Fruit fly (Drosophila melanogaster) whole organism, embryonic: ENCODE measurements around the gene CG11999.
A peak's percentile ranks its signal among the peaks of the same experiment; 100 is the strongest.

ENCODE experiments used
- Adf1 ChIP-seq: fragments of 200-800 bp; sonication (Bioruptor generic); IDR thresholded peaks from 2 replicates; pipeline ENCODE4 v1.3.6; 2022; ENCODE audit warnings: missing biosample characterization, missing genetic modification characterization
- Aef1 ChIP-seq: fragments of 200-800 bp; sonication (Bioruptor generic); IDR thresholded peaks from 3 replicates; pipeline ENCODE4 v1.3.6; 2022; ENCODE audit warnings: missing biosample characterization, missing genetic modification characterization
- Asciz ChIP-seq: fragments of 200-800 bp; sonication (Bioruptor generic); optimal IDR thresholded peaks from 2 replicates; lab custom pipeline; 2017; ENCODE audit warnings: missing biosample characterization, mild to moderate bottlenecking, missing genetic modification characterization, missing genetic modification reagents
- Atf6 ChIP-seq: fragments of 200-800 bp; sonication (Bioruptor generic); IDR thresholded peaks from 2 replicates; pipeline ENCODE4 v1.3.6; 2022; ENCODE audit warnings: missing biosample characterization, missing genetic modification characterization
- CG10274 ChIP-seq: fragments of 200-800 bp; sonication (Bioruptor generic); optimal IDR thresholded peaks from 3 replicates; lab custom pipeline; 2017; ENCODE audit warnings: missing biosample characterization, mild to moderate bottlenecking, missing genetic modification characterization
- CG10431 ChIP-seq: fragments of 200-800 bp; sonication (Bioruptor generic); optimal IDR thresholded peaks from 3 replicates; lab custom pipeline; 2018; ENCODE audit warnings: missing biosample characterization, mild to moderate bottlenecking, missing genetic modification characterization
- CG12659 ChIP-seq: fragments of 200-800 bp; sonication (Bioruptor generic); optimal IDR thresholded peaks from 3 replicates; lab custom pipeline; 2017; ENCODE audit warnings: mild to moderate bottlenecking, missing biosample characterization, missing genetic modification reagents, missing genetic modification characterization
- CG12942 ChIP-seq: fragments of 200-800 bp; sonication (Bioruptor generic); optimal IDR thresholded peaks from 3 replicates; lab custom pipeline; 2016; ENCODE audit warnings: missing biosample characterization, missing genetic modification characterization
- CG15479 ChIP-seq: fragments of 200-800 bp; sonication (Bioruptor generic); optimal IDR thresholded peaks from 3 replicates; lab custom pipeline; 2019; ENCODE audit warnings: missing biosample characterization, mild to moderate bottlenecking, missing genetic modification characterization, moderate library complexity
- CG1602 ChIP-seq: fragments of 200-800 bp; sonication (Bioruptor generic); optimal IDR thresholded peaks from 3 replicates; lab custom pipeline; 2016; ENCODE audit warnings: missing biosample characterization, missing genetic modification characterization
- CG16813 ChIP-seq: fragments of 200-800 bp; sonication (Bioruptor generic); IDR thresholded peaks from 3 replicates; pipeline ENCODE4 v1.3.6; 2022; ENCODE audit warnings: missing biosample characterization, missing genetic modification characterization; ENCODE audit not compliant: partially characterized antibody
- CG17568 ChIP-seq: fragments of 200-800 bp; sonication (Bioruptor generic); optimal IDR thresholded peaks from 2 replicates; lab custom pipeline; 2018; ENCODE audit warnings: missing biosample characterization, mild to moderate bottlenecking, missing genetic modification characterization, moderate library complexity
- CG18262 ChIP-seq: fragments of 200-800 bp; optimal IDR thresholded peaks from 3 replicates; lab custom pipeline; 2019; ENCODE audit warnings: missing biosample characterization, mild to moderate bottlenecking, missing genetic modification characterization, moderate library complexity
- CG18599 ChIP-seq: fragments of 200-800 bp; sonication (Bioruptor generic); optimal IDR thresholded peaks from 3 replicates; lab custom pipeline; 2017; ENCODE audit warnings: missing biosample characterization, missing genetic modification characterization, mild to moderate bottlenecking, moderate library complexity, missing genetic modification reagents
- CG18764 ChIP-seq: fragments of 200-800 bp; sonication (Bioruptor generic); optimal IDR thresholded peaks from 3 replicates; lab custom pipeline; 2016; ENCODE audit warnings: missing biosample characterization, missing genetic modification characterization
- CG6272 ChIP-seq: fragments of 200-800 bp; sonication (Bioruptor generic); IDR thresholded peaks from 2 replicates; pipeline ENCODE4 v1.3.6; 2022; ENCODE audit warnings: missing biosample characterization, missing genetic modification characterization
- CG6765 ChIP-seq: fragments of 200-800 bp; sonication (Bioruptor generic); optimal IDR thresholded peaks from 3 replicates; lab custom pipeline; 2017; ENCODE audit warnings: missing biosample characterization, mild to moderate bottlenecking, missing genetic modification characterization
- CG7357 ChIP-seq: fragments of 200-800 bp; sonication (Bioruptor generic); IDR thresholded peaks from 3 replicates; pipeline ENCODE4 v1.3.6; 2022; ENCODE audit warnings: missing biosample characterization, missing genetic modification characterization
- CG7745 ChIP-seq: fragments of 200-800 bp; sonication (Bioruptor generic); optimal IDR thresholded peaks from 2 replicates; lab custom pipeline; 2018; ENCODE audit warnings: missing biosample characterization, mild to moderate bottlenecking, missing genetic modification characterization, moderate library complexity
- CG7963 ChIP-seq: fragments of 200-800 bp; sonication (Bioruptor generic); IDR thresholded peaks from 3 replicates; pipeline ENCODE4 v1.3.6; 2022; ENCODE audit warnings: missing biosample characterization, missing genetic modification characterization; ENCODE audit not compliant: partially characterized antibody
- CG8359 ChIP-seq: fragments of 200-800 bp; sonication (Bioruptor generic); optimal IDR thresholded peaks from 2 replicates; lab custom pipeline; 2017; ENCODE audit warnings: missing biosample characterization, mild to moderate bottlenecking, missing genetic modification characterization, borderline replicate concordance
- CG8765 ChIP-seq: fragments of 200-800 bp; sonication (Bioruptor generic); IDR thresholded peaks from 2 replicates; pipeline ENCODE4 v1.3.6; 2022; ENCODE audit warnings: missing biosample characterization, missing genetic modification characterization
- CG9876 ChIP-seq: fragments of 200-800 bp; sonication (Bioruptor generic); optimal IDR thresholded peaks from 2 replicates; lab custom pipeline; 2016; ENCODE audit warnings: missing biosample characterization, missing genetic modification characterization
- CTCF ChIP-seq: fragments of 200-800 bp; sonication (Bioruptor generic); optimal IDR thresholded peaks from 2 replicates; lab custom pipeline; 2017; ENCODE audit warnings: missing biosample characterization, mild to moderate bottlenecking, missing genetic modification characterization, moderate library complexity
- Doc3 ChIP-seq: fragments of 200-800 bp; sonication (Bioruptor generic); IDR thresholded peaks from 3 replicates; pipeline ENCODE4 v1.3.6; 2022; ENCODE audit warnings: missing biosample characterization, missing genetic modification characterization; ENCODE audit not compliant: partially characterized antibody
- Dref ChIP-seq: fragments of 200-800 bp; sonication (Bioruptor generic); IDR thresholded peaks from 2 replicates; pipeline ENCODE4 v1.3.6; 2022; ENCODE audit warnings: missing biosample characterization, missing genetic modification characterization
- Ets65A ChIP-seq: fragments of 200-800 bp; sonication (Bioruptor generic); peaks from one replicate; lab custom pipeline; 2016; ENCODE audit warnings: missing biosample characterization, missing genetic modification characterization
- H2.0 ChIP-seq: fragments of 200-800 bp; sonication (Bioruptor generic); IDR thresholded peaks from 2 replicates; pipeline ENCODE4 v1.3.6; 2022; ENCODE audit warnings: missing biosample characterization, missing genetic modification characterization
- Kr ChIP-seq: fragments of 200-800 bp; sonication (Bioruptor generic); optimal IDR thresholded peaks from 2 replicates; lab custom pipeline; 2017; ENCODE audit warnings: missing biosample characterization, mild to moderate bottlenecking, missing genetic modification characterization
- Lhr ChIP-seq: fragments of 200-800 bp; sonication (Bioruptor generic); optimal IDR thresholded peaks from 3 replicates; lab custom pipeline; 2017; ENCODE audit warnings: mild to moderate bottlenecking, missing biosample characterization, missing genetic modification reagents, missing genetic modification characterization
- Meics ChIP-seq: fragments of 200-800 bp; sonication (Bioruptor generic); optimal IDR thresholded peaks from 2 replicates; lab custom pipeline; 2017; ENCODE audit warnings: missing biosample characterization, mild to moderate bottlenecking, missing genetic modification characterization
- Nf-YB ChIP-seq: fragments of 200-800 bp; sonication (Bioruptor generic); optimal IDR thresholded peaks from 3 replicates; lab custom pipeline; 2019; ENCODE audit warnings: missing biosample characterization, mild to moderate bottlenecking, missing genetic modification characterization, moderate library complexity
- NfI ChIP-seq: fragments of 200-800 bp; sonication (Bioruptor generic); optimal IDR thresholded peaks from 3 replicates; lab custom pipeline; 2018; ENCODE audit warnings: missing biosample characterization, mild to moderate bottlenecking, missing genetic modification characterization, moderate library complexity
- Opbp ChIP-seq: fragments of 200-800 bp; sonication (Bioruptor generic); IDR thresholded peaks from 3 replicates; pipeline ENCODE4 v1.3.6; 2022; ENCODE audit warnings: missing biosample characterization, missing genetic modification characterization; ENCODE audit not compliant: partially characterized antibody
- Taf1 ChIP-seq: fragments of 200-800 bp; sonication (Bioruptor generic); IDR thresholded peaks from 2 replicates; pipeline ENCODE4 v1.3.6; 2022; ENCODE audit warnings: missing biosample characterization, missing genetic modification characterization
- Vsx1 ChIP-seq: fragments of 200-800 bp; sonication (Bioruptor generic); optimal IDR thresholded peaks from 2 replicates; lab custom pipeline; 2017; ENCODE audit warnings: missing biosample characterization, mild to moderate bottlenecking, missing genetic modification characterization, missing genetic modification reagents
- aop ChIP-seq: fragments of 200-800 bp; sonication (Bioruptor generic); IDR thresholded peaks from 2 replicates; pipeline ENCODE4 v1.3.6; 2022; ENCODE audit warnings: missing biosample characterization, missing genetic modification characterization
- ara ChIP-seq: fragments of 200-800 bp; sonication (Bioruptor generic); IDR thresholded peaks from 2 replicates; pipeline ENCODE4 v1.3.6; 2022; ENCODE audit warnings: missing biosample characterization, missing genetic modification characterization
- bigmax ChIP-seq: fragments of 200-800 bp; sonication (Bioruptor generic); optimal IDR thresholded peaks from 2 replicates; lab custom pipeline; 2018; ENCODE audit warnings: missing biosample characterization, mild to moderate bottlenecking, missing genetic modification characterization
- croc ChIP-seq: fragments of 200-800 bp; sonication (Bioruptor generic); conservative IDR thresholded peaks from 3 replicates; pipeline ENCODE4 v1.3.6; 2022; ENCODE audit warnings: missing biosample characterization, missing genetic modification characterization
- danr ChIP-seq: fragments of 200-800 bp; sonication (Bioruptor generic); IDR thresholded peaks from 2 replicates; pipeline ENCODE4 v1.3.6; 2022; ENCODE audit warnings: missing biosample characterization, missing genetic modification characterization
- esg ChIP-seq: fragments of 200-800 bp; sonication (Bioruptor generic); conservative IDR thresholded peaks from 2 replicates; pipeline ENCODE4 v1.3.6; 2022; ENCODE audit warnings: missing biosample characterization, missing genetic modification characterization
- fu2 ChIP-seq: fragments of 200-800 bp; sonication (Bioruptor generic); optimal IDR thresholded peaks from 2 replicates; lab custom pipeline; 2016; ENCODE audit warnings: missing biosample characterization, missing genetic modification characterization
- gsb ChIP-seq: fragments of 200-800 bp; sonication (Bioruptor generic); IDR thresholded peaks from 2 replicates; pipeline ENCODE4 v1.3.6; 2022; ENCODE audit warnings: missing biosample characterization, missing genetic modification characterization
- h ChIP-seq: fragments of >200 bp; optimal IDR thresholded peaks from 2 replicates; lab custom pipeline; 2017
- hb ChIP-seq: fragments of 200-800 bp; sonication (Bioruptor generic); IDR thresholded peaks from 3 replicates; pipeline ENCODE4 v1.3.6; 2022; ENCODE audit warnings: missing biosample characterization, missing genetic modification characterization; ENCODE audit not compliant: partially characterized antibody
- nau ChIP-seq: fragments of 200-800 bp; sonication (Bioruptor generic); optimal IDR thresholded peaks from 3 replicates; lab custom pipeline; 2017; ENCODE audit warnings: missing biosample characterization, mild to moderate bottlenecking, missing genetic modification characterization, missing genetic modification reagents
- nmo ChIP-seq: fragments of 200-800 bp; sonication (Bioruptor generic); optimal IDR thresholded peaks from 2 replicates; lab custom pipeline; 2018; ENCODE audit warnings: missing biosample characterization, mild to moderate bottlenecking, missing genetic modification characterization, moderate library complexity
- so ChIP-seq: fragments of 200-800 bp; sonication (Bioruptor generic); IDR thresholded peaks from 3 replicates; pipeline ENCODE4 v1.3.6; 2022; ENCODE audit warnings: missing biosample characterization, missing genetic modification characterization
- tin ChIP-seq: fragments of 200-800 bp; sonication (Bioruptor generic); optimal IDR thresholded peaks from 3 replicates; lab custom pipeline; 2016; ENCODE audit warnings: missing biosample characterization, missing genetic modification characterization
- tna ChIP-seq: fragments of 200-800 bp; sonication (Bioruptor generic); IDR thresholded peaks from 2 replicates; pipeline ENCODE4 v1.3.6; 2022; ENCODE audit warnings: missing biosample characterization, missing genetic modification characterization; ENCODE audit not compliant: partially characterized antibody

The CG11999 gene

DNA sequence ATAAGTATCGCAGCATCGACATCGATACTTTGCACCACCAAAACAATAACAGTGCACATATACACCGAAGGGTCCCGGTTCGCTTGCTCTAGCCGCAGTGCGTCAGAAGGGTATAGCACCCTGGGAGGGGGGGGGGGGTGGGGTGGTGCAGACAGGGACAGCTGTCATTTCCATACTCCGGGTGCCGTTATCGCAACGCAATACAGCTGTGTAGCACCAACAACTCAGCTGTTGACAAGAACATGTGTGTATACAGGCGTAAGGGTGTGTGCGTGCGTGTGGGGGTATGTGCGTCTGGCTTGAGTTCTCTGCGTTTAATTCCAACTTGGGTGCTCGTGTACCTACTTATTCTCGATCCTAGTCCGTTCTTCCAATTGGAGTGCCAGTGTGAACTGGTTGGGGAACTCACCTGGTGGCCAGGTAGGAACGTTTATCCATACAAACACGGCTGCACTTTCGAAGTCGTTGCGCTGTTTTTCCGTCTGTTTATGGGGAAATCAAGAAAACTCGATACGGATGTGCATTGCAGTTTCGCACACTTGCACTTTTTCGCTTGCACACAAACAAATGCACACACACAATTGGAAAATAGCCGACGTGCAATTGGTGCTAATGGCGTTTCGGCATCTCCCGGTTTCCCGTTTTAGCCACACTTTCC lies 13.1 kb upstream of the CG11999 start (continued):
- no peak for TF ChIP-seq Nf-YB (GFP tag; lab: Kevin White, UChicago)
- TF ChIP-seq tin = no peak
- no peak for TF ChIP-seq bigmax (GFP tag; lab: Kevin White, UChicago)
- TF ChIP-seq CG15479 (GFP tag; lab: Kevin White, UChicago) = peak; percentile 60
- no peak for TF ChIP-seq CG12659
- no peak for TF ChIP-seq CG18764 (GFP tag; lab: Kevin White, UChicago)
- peak; percentile 19; the same call in 1 of the 2 replicates for TF ChIP-seq Adf1 (GFP tag; lab: Robert Waterston, UW)
- TF ChIP-seq CG8359 (GFP tag; lab: Kevin White, UChicago) = no peak
- no peak for TF ChIP-seq Asciz (GFP tag; lab: Kevin White, UChicago)
- TF ChIP-seq danr (GFP tag; lab: Robert Waterston, UW) = no peak
- peak; percentile 8 for TF ChIP-seq CG10431
- no peak for TF ChIP-seq Vsx1 (GFP tag; lab: Kevin White, UChicago)
- no peak for TF ChIP-seq Lhr (GFP tag; lab: Kevin White, UChicago)
- no peak for TF ChIP-seq so (GFP tag; lab: Robert Waterston, UW)
- peak; percentile 37 for TF ChIP-seq CG18599 (GFP tag; lab: Kevin White, UChicago)
- no peak for TF ChIP-seq fu2 (GFP tag; lab: Kevin White, UChicago)
- TF ChIP-seq CG7963 (GFP tag; lab: Robert Waterston, UW) = no peak
- peak; percentile 20 for TF ChIP-seq nau
- peak; percentile 5 for TF ChIP-seq CG6765 (GFP tag; lab: Kevin White, UChicago)
- TF ChIP-seq CG9876 (GFP tag; lab: Kevin White, UChicago) = no peak
- TF ChIP-seq esg (GFP tag; lab: Robert Waterston, UW) = no peak
- no peak for TF ChIP-seq croc (GFP tag; lab: Robert Waterston, UW)
- TF ChIP-seq CG12942 (GFP tag; lab: Kevin White, UChicago) = no peak
- peak; percentile 2 for TF ChIP-seq Meics (GFP tag; lab: Kevin White, UChicago)
- TF ChIP-seq gsb (GFP tag; lab: Robert Waterston, UW) = no peak
- no peak for TF ChIP-seq CTCF (GFP tag; lab: Kevin White, UChicago)
- TF ChIP-seq Taf1 = peak; percentile 15; the same call in 1 of the 2 replicates
- TF ChIP-seq H2.0 (GFP tag; lab: Robert Waterston, UW) = no peak
- no peak for TF ChIP-seq hb (GFP tag; lab: Robert Waterston, UW)
- TF ChIP-seq CG7357 = no peak
- no peak for TF ChIP-seq aop
- no peak for TF ChIP-seq CG16813
- TF ChIP-seq CG17568 = no peak
- no peak for TF ChIP-seq NfI (GFP tag; lab: Kevin White, UChicago)
- TF ChIP-seq ara = no peak
- no peak for TF ChIP-seq Ets65A (GFP tag; lab: Kevin White, UChicago)
- TF ChIP-seq Kr (GFP tag; lab: Kevin White, UChicago) = no peak
- no peak for TF ChIP-seq CG7745
- TF ChIP-seq Opbp = peak; percentile 22; the same call in 1 of the 3 replicates
- TF ChIP-seq CG1602 = no peak
- no peak for TF ChIP-seq CG18262 (tag; lab: Kevin White, UChicago)
- TF ChIP-seq CG8765 (GFP tag; lab: Robert Waterston, UW) = no peak
- TF ChIP-seq CG6272 = no peak
- no peak for TF ChIP-seq h
- 0 out of 2 replicates have a peak, but pooled peaks have one; percentile 27 for TF ChIP-seq Atf6 (GFP tag; lab: Robert Waterston, UW)
- no peak for TF ChIP-seq nmo (GFP tag; lab: Kevin White, UChicago)
- TF ChIP-seq tna (GFP tag; lab: Robert Waterston, UW) = no peak
- no peak for TF ChIP-seq CG10274 (GFP tag; lab: Kevin White, UChicago)
- TF ChIP-seq Doc3 (GFP tag; lab: Robert Waterston, UW) = no peak
- peak; percentile 56; the same call in 2 of the 3 replicates for TF ChIP-seq Aef1 (GFP tag; lab: Robert Waterston, UW)
- TF ChIP-seq Dref = peak; percentile 35; the same call in 1 of the 2 replicates
